Worm (Caenorhabditis elegans): ENCODE results near the gene T14G8.3.

Gene T14G8.3

DNA sequence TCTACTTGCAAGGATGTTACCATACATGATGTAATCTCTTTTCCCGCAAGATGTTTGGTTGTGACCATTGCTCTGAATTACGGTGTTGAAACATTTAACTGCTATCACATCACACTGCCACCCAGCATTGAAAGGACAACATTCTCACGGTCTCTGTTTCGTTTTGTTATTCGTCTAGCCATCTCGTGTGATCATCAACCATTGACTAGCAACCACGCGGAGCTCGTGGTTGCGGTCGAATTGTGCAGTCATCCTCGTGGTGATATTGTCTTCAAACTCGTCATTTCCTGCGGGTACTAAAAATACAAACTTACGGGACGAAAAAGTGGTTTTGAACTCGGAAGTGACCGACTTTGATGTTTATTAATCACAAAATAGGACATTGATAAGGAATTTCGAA lies 14.6 kb downstream of the T14G8.3 start (continued):
- TF ChIP-seq efl-1 (optimal IDR thresholded peaks at IDR 0.05) (no peak), efl-1 (GFP tag; optimal IDR thresholded peaks at IDR 0.05 in 1 of 2) (peak in 1 of 2 experiments; percentile 28), nhr-12 (tag; optimal IDR thresholded peaks at IDR 0.05) (no peak), grh-1 (GFP tag; IDR thresholded peaks at IDR 0.05) (no peak), ceh-88 (GFP tag; IDR thresholded peaks at IDR 0.05) (no peak), swsn-7 (tag; optimal IDR thresholded peaks at IDR 0.05) (no peak), mdl-1 (tag; optimal IDR thresholded peaks at IDR 0.05) (peak in 1 of 2 experiments; percentile 69), nhr-77 (tag; optimal IDR thresholded peaks at IDR 0.05) (no peak), alr-1 (tag; optimal IDR thresholded peaks at IDR 0.05; ENCODE audit: borderline replicate concordance) (no peak), nhr-237 (tag; optimal IDR thresholded peaks at IDR 0.05) (no peak)

DNA sequence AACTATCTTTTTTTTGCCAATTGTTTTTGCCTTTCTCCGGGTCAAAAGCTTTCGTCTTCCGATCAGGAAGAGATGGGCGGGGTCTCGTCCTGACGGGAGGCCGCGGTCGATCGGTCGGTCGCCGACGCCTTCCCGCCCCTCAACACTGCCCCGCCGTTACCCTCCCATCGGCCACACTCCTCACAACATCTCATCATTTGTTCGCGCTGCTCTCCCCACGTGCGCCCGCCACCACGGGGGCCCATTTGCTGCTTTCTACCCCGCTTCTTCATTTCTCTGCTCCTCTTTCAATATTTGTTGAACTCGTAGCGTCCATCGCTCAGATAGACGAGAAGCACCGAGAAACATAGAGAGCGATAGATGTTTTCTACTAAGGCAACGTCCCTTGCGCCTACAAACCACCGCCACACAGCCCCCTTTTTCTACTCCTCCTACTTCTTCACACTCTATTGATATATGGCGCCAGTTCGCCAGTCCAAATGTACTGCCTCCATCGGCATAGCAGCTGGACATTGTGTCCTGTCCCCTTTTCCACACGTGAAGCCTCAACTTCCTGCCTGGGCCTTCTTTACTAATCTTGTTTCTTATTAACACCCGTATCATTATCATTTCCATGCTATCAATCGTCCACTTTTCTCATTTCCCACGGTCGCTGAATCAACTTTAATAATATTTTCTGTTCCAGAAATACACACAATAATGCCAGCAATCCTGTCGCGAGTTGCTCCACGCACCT lies 15.9 kb downstream of the T14G8.3 start, which contains the start of gene bcat-1:
Gene bcat-1, plus strand, starts transcription at position 686 of the 736 bp plus-strand sequence.
- TF ChIP-seq ces-1 (GFP tag; optimal IDR thresholded peaks at IDR 0.05): no peak
- no peak for TF ChIP-seq vab-15 (tag; optimal IDR thresholded peaks at IDR 0.05)
- TF ChIP-seq unc-130 (tag; optimal IDR thresholded peaks at IDR 0.05): no peak
- TF ChIP-seq aha-1 (tag; optimal IDR thresholded peaks at IDR 0.05): no peak
- no peak for TF ChIP-seq ceh-63 (GFP tag; optimal IDR thresholded peaks at IDR 0.05)
- peak; percentile 36 to 97 for TF ChIP-seq mdl-1 (tag; optimal IDR thresholded peaks at IDR 0.05)
- TF ChIP-seq nhr-28 (tag; optimal IDR thresholded peaks at IDR 0.05): no peak
- TF ChIP-seq nhr-11 (tag; optimal IDR thresholded peaks at IDR 0.05): no peak
- TF ChIP-seq rnt-1 (tag; optimal IDR thresholded peaks at IDR 0.05): peak; percentile 83
- no peak for TF ChIP-seq C16A3.4 (tag; optimal IDR thresholded peaks at IDR 0.05)
- no peak for TF ChIP-seq nhr-84 (tag; optimal IDR thresholded peaks at IDR 0.05)
- TF ChIP-seq C34B4.2 (tag; optimal IDR thresholded peaks at IDR 0.05): no peak
- peak; percentile 77 for TF ChIP-seq nhr-47 (tag; optimal IDR thresholded peaks at IDR 0.05)
- peak; percentile 20 for TF ChIP-seq ztf-4 (tag; optimal IDR thresholded peaks at IDR 0.05)
- TF ChIP-seq mep-1 (tag; optimal IDR thresholded peaks at IDR 0.05): peak; percentile 33
- TF ChIP-seq efl-3 (GFP tag; optimal IDR thresholded peaks at IDR 0.05): no peak
- TF ChIP-seq elt-2 (tag; optimal IDR thresholded peaks at IDR 0.05): peak; percentile 56
- peak; percentile 46 for TF ChIP-seq nhr-77 (tag; optimal IDR thresholded peaks at IDR 0.05)
- peak; percentile 38 for TF ChIP-seq fkh-10 (GFP tag; optimal IDR thresholded peaks at IDR 0.05)
- TF ChIP-seq mef-2 (tag; optimal IDR thresholded peaks at IDR 0.05): peak; percentile 55
- no peak for TF ChIP-seq tlp-1 (tag; optimal IDR thresholded peaks at IDR 0.05)
- TF ChIP-seq hlh-17 (GFP tag; optimal IDR thresholded peaks at IDR 0.05; ENCODE audit: borderline replicate concordance): no peak
- no peak for TF ChIP-seq unc-62 (GFP tag; optimal IDR thresholded peaks at IDR 0.05)
- peak; percentile 68 for TF ChIP-seq snu-23 (GFP tag; optimal IDR thresholded peaks at IDR 0.05)
- peak; percentile 31 for TF ChIP-seq nhr-85 (tag)
- peak in 1 of 2 experiments; percentile 21 for TF ChIP-seq lin-35 (GFP tag; optimal IDR thresholded peaks at IDR 0.05)
- peak; percentile 69 for TF ChIP-seq xbp-1 (tag; optimal IDR thresholded peaks at IDR 0.05)
- TF ChIP-seq isw-1 (GFP tag; IDR thresholded peaks at IDR 0.05): peak; percentile 14; the same call in 1 of the 2 replicates
- TF ChIP-seq unc-86 (tag; optimal IDR thresholded peaks at IDR 0.05): peak; percentile 58
- no peak for TF ChIP-seq F16B12.6 (tag; optimal IDR thresholded peaks at IDR 0.05)
- TF ChIP-seq hpl-2 (GFP tag; optimal IDR thresholded peaks at IDR 0.05): no peak
- peak; percentile 54 for TF ChIP-seq lir-3 (tag; optimal IDR thresholded peaks at IDR 0.05; ENCODE audit: poor library complexity)
- no peak for TF ChIP-seq C04F5.9 (tag; optimal IDR thresholded peaks at IDR 0.05)
- TF ChIP-seq pqm-1 (tag; optimal IDR thresholded peaks at IDR 0.05): no peak
- peak; percentile 55 for TF ChIP-seq pax-3 (tag; optimal IDR thresholded peaks at IDR 0.05)
- peak; percentile 52 for TF ChIP-seq sup-37 (GFP tag; optimal IDR thresholded peaks at IDR 0.05)
- TF ChIP-seq irx-1 (tag; optimal IDR thresholded peaks at IDR 0.05): peak; percentile 33
- TF ChIP-seq sptf-1 (tag; optimal IDR thresholded peaks at IDR 0.05): no peak
- TF ChIP-seq ama-1 (optimal IDR thresholded peaks at IDR 0.05): peak; percentile 0
- no peak for TF ChIP-seq blmp-1 (tag; optimal IDR thresholded peaks at IDR 0.05)
- TF ChIP-seq nhr-76 (tag; optimal IDR thresholded peaks at IDR 0.05): no peak
- no peak for TF ChIP-seq hlh-4 (tag; optimal IDR thresholded peaks at IDR 0.05)
- no peak for TF ChIP-seq ceh-90 (tag; optimal IDR thresholded peaks at IDR 0.05)
- TF ChIP-seq elt-3 (tag; optimal IDR thresholded peaks at IDR 0.05): no peak

Data from whole organism, L1 larva.